Fruit fly (Drosophila melanogaster): ENCODE data around the gene CG5516.

The CG5516 gene

DNA sequence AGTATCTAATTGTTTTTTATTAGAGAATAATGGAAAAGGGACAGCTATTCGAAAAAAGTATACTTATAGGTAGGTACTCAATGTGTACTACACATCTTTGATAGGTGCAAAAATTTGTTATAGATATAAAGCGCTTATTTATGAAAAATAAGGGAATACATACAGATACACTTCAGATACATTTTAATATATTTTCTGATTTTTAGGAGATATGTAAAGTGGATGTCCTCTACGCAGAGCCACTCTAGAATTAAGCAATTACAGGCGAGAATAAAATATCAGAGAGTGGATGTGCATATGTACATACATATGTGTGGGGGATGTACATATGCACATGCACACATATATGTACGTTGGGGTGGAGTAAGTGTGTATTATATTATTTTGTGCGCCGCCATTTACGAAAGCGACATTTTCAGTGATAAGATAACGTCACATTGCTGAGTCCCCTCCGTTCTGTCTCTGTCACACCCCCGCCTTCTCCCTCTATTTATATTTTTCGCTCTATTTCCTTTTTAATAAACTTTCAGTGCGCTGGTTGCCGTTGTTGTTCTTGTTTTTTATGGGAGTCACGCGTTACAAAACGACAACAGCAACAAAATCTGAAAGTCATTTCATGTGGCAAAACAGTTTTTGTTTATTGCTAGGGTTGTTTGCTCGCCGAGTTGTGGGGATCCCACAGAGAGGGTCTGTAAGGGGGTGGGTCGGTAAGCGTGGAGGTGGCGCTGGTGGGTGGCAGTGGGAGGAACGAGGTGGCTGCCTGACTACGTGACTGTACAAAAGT lies 41.2 kb downstream of the CG5516 start:
- peak; percentile 33 for TF ChIP-seq tj (GFP tag; optimal IDR thresholded peaks at IDR 0.05)
- TF ChIP-seq toe (GFP tag; optimal IDR thresholded peaks at IDR 0.05) = peak; percentile 36
- peak; percentile 77 for TF ChIP-seq CG33017 (tag; optimal IDR thresholded peaks at IDR 0.05)
- peak; percentile 81 for TF ChIP-seq kay (GFP tag; ENCODE audit: borderline replicate concordance)
- TF ChIP-seq CG12768 (GFP tag; optimal IDR thresholded peaks at IDR 0.05) = peak; percentile 88
- TF ChIP-seq bab1 (GFP tag; optimal IDR thresholded peaks at IDR 0.05) = peak; percentile 7
- peak; percentile 96 for TF ChIP-seq cic (GFP tag; optimal IDR thresholded peaks at IDR 0.05)
- peak; percentile 73 for TF ChIP-seq Clk (GFP tag; optimal IDR thresholded peaks at IDR 0.05)
- TF ChIP-seq Hr96 (GFP tag; optimal IDR thresholded peaks at IDR 0.05) = peak; percentile 56
- peak; percentile 42 for TF ChIP-seq Crg-1 (GFP tag; optimal IDR thresholded peaks at IDR 0.05)
- peak; percentile 15 for TF ChIP-seq CG7101 (tag; optimal IDR thresholded peaks at IDR 0.05)
- TF ChIP-seq CG5204 (GFP tag; optimal IDR thresholded peaks at IDR 0.05) = peak; percentile 20
- TF ChIP-seq pad (GFP tag; optimal IDR thresholded peaks at IDR 0.05) = peak; percentile 68
- peak; percentile 89 for TF ChIP-seq Mnt (GFP tag; optimal IDR thresholded peaks at IDR 0.05)
- peak; percentile 36 for TF ChIP-seq ovo (GFP tag; optimal IDR thresholded peaks at IDR 0.05)
- no peak for TF ChIP-seq CG1620 (GFP tag; optimal IDR thresholded peaks at IDR 0.05)
- TF ChIP-seq CG7045 (GFP tag; optimal IDR thresholded peaks at IDR 0.05) = peak; percentile 53
- peak; percentile 56 for TF ChIP-seq CG11617 (GFP tag; optimal IDR thresholded peaks at IDR 0.05)
- TF ChIP-seq cnc (optimal IDR thresholded peaks at IDR 0.05) = peak; percentile 66 to 69
- TF ChIP-seq CG14711 (tag; optimal IDR thresholded peaks at IDR 0.05) = peak; percentile 58

DNA sequence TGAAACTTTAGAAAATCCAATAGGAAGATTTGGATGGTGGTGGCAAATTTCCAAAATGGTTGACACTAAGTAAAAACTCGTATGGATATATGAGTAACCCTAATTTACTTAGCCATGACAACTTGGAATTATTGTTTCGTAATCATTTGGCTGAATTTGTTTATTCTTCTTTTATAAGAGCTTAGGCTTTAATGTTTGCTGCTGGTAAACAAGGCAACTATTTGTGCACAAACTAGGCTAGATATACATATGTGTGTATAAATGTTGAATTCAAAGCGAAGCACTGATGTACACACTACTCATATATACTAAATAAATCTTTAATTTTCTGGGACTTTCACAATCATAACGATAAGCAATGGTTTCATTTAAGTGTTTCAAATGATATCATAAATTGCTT lies 42.3 kb downstream of the CG5516 start:
- TF ChIP-seq toe (GFP tag; optimal IDR thresholded peaks at IDR 0.05) (no peak), kay (GFP tag; ENCODE audit: borderline replicate concordance) (peak; percentile 52), cic (GFP tag; optimal IDR thresholded peaks at IDR 0.05) (no peak), ovo (GFP tag; optimal IDR thresholded peaks at IDR 0.05) (peak; percentile 55), CG1620 (GFP tag; optimal IDR thresholded peaks at IDR 0.05) (no peak), bab1 (GFP tag; optimal IDR thresholded peaks at IDR 0.05) (no peak), cnc (optimal IDR thresholded peaks at IDR 0.05) (no peak), Clk (GFP tag; optimal IDR thresholded peaks at IDR 0.05) (no peak), CG33017 (tag; optimal IDR thresholded peaks at IDR 0.05) (no peak), CG12768 (GFP tag; optimal IDR thresholded peaks at IDR 0.05) (peak; percentile 26), Hr96 (GFP tag; optimal IDR thresholded peaks at IDR 0.05) (no peak), CG7045 (GFP tag; optimal IDR thresholded peaks at IDR 0.05) (no peak), CG14711 (tag; optimal IDR thresholded peaks at IDR 0.05) (peak; percentile 25), CG7101 (tag; optimal IDR thresholded peaks at IDR 0.05) (peak; percentile 50), Crg-1 (GFP tag; optimal IDR thresholded peaks at IDR 0.05) (peak; percentile 25)

DNA sequence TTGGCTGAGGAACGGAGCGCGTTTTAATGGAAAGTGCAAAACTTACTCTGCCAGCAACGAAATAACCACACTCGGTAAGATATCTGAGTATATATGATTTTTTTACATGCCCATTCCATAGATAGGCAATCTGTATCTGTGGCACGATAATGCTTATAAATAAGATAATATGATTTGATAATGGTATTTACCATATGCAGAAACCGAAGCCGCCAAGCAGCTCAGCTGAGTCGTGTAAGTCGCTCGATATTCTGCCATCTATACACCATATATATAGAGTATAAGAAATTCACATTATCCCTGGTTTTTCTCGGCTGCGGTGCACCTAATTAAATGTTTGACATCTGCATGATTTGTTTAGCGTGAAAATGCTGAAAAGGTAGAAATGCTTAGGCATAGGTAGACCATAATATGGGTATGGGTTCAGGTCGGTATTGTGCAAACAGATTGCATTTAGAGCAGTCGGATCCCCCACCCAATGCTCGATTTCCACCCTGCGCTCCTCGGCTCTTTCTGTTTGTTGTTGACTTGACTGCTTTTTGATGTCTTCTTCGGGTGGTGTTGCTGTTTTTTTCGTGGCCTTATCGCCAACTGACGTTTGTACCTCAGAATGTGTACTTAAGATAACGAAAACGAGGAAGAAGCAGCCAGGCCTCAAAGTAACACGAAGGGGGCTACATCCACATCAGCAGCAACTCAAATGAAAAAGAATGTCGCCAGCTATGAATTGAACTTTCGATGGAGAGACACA lies 43.3 kb downstream of the CG5516 start:
- TF ChIP-seq Mnt (GFP tag; optimal IDR thresholded peaks at IDR 0.05) (peak; percentile 16), Hr96 (GFP tag; optimal IDR thresholded peaks at IDR 0.05) (no peak), kay (GFP tag; ENCODE audit: borderline replicate concordance) (peak; percentile 68)

DNA sequence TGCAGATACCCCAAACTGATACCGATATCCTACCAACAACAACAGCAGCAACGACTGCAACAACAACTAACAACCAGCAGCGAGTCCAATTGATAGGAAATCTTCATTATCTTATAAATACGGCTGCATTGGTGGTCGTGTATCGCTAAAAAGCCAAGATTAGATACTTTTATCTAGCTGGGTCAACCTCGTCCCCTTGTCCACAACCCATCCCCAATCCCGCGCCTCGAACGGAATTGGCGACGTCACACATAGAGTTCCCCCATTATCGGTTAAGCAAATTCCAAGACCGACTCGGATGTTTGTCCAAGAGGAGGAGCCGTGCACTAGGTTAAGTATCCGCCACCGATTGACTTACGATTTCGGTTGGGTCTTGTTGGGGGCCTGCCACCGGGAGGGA lies 44.6 kb downstream of the CG5516 start:
- TF ChIP-seq cic (GFP tag; optimal IDR thresholded peaks at IDR 0.05) = peak; percentile 45
- TF ChIP-seq Hr96 (GFP tag; optimal IDR thresholded peaks at IDR 0.05) = peak; percentile 21
- no peak for TF ChIP-seq toe (GFP tag; optimal IDR thresholded peaks at IDR 0.05)

DNA sequence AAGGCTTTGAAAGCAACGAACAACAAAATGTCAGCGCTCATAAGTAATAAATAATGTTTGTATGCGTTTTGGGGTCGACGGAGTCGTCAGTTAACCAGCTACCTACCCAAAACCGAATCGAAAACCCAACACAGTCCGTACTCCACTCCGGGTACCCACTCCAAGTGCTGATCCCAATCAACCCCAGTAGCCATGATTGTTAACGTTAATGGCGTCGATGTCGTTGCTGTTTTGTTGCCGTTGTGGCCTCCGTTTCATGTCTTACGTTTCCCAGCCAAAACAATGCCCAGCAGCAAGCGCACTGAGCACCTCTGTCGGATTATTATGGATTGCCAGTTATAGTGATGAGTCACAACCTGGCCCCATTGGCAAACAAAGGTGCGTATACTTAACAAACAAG lies 45.3 kb downstream of the CG5516 start, which contains the start of gene GATAe:
TSS of gene GATAe (plus strand) at position 76 of the 400 bp plus-strand sequence.
- no peak for TF ChIP-seq cnc (optimal IDR thresholded peaks at IDR 0.05)
- TF ChIP-seq CG7101 (tag; optimal IDR thresholded peaks at IDR 0.05) = no peak
- no peak for TF ChIP-seq Hr96 (GFP tag; optimal IDR thresholded peaks at IDR 0.05)
- no peak for TF ChIP-seq CG14711 (tag; optimal IDR thresholded peaks at IDR 0.05)
- no peak for TF ChIP-seq CG1620 (GFP tag; optimal IDR thresholded peaks at IDR 0.05)
- TF ChIP-seq tj (GFP tag; optimal IDR thresholded peaks at IDR 0.05) = no peak
- no peak for TF ChIP-seq Clk (GFP tag; optimal IDR thresholded peaks at IDR 0.05)
- no peak for TF ChIP-seq ovo (GFP tag; optimal IDR thresholded peaks at IDR 0.05)
- no peak for TF ChIP-seq cic (GFP tag; optimal IDR thresholded peaks at IDR 0.05)
- TF ChIP-seq Crg-1 (GFP tag; optimal IDR thresholded peaks at IDR 0.05) = no peak
- no peak for TF ChIP-seq toe (GFP tag; optimal IDR thresholded peaks at IDR 0.05)
- TF ChIP-seq Mnt (GFP tag; optimal IDR thresholded peaks at IDR 0.05) = no peak
- no peak for TF ChIP-seq CG5204 (GFP tag; optimal IDR thresholded peaks at IDR 0.05)
- TF ChIP-seq bab1 (GFP tag; optimal IDR thresholded peaks at IDR 0.05) = no peak
- TF ChIP-seq CG12768 (GFP tag; optimal IDR thresholded peaks at IDR 0.05) = no peak
- no peak for TF ChIP-seq CG7045 (GFP tag; optimal IDR thresholded peaks at IDR 0.05)
- TF ChIP-seq CG11617 (GFP tag; optimal IDR thresholded peaks at IDR 0.05) = no peak
- TF ChIP-seq CG33017 (tag; optimal IDR thresholded peaks at IDR 0.05) = no peak
- TF ChIP-seq kay (GFP tag; ENCODE audit: borderline replicate concordance) = no peak
- TF ChIP-seq pad (GFP tag; optimal IDR thresholded peaks at IDR 0.05) = no peak

DNA sequence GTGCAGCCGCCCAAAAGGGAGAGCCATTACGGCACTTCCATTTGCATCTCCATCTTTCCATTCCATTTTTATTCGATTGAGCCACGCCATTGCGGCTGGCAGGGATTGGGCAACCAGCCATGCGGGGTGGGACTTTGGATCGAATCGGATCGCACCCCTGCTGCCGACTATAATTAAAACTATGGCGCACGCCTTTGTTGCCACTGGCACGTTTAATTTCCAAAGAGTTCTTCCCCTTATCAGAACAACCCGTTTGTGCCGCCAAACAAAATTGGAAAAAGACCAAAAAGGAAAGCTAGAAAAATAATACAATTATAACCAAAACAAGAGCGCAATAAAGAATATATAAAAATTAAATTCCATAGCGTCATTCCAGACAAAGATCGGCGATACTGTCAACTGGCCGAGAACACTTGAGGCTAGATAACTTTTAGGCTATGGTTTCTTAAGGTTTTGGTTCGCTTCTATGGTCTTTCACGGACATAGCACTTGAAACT lies 46.4 kb downstream of the CG5516 start:
- TF ChIP-seq kay (GFP tag; ENCODE audit: borderline replicate concordance) = peak; percentile 75
- no peak for TF ChIP-seq cnc (optimal IDR thresholded peaks at IDR 0.05)

All from whole organism, adult.